Worm (Caenorhabditis elegans) whole organism, L2 larva: ENCODE results near the gene chca-1.

Experiments used
- aly-2 ChIP-seq: fragments of 150-350 bp; optimal IDR thresholded peaks from 2 replicates; lab custom pipeline; 2014; ENCODE audit warnings: missing biosample characterization, missing genetic modification characterization
- ama-1 ChIP-seq: fragments of 150-350 bp; optimal IDR thresholded peaks from 2 replicates; lab custom pipeline; 2018; ENCODE audit warnings: inconsistent platforms
- elt-1 ChIP-seq: fragments of 150-350 bp; optimal IDR thresholded peaks from 2 replicates; lab custom pipeline; 2014; ENCODE audit warnings: missing biosample characterization, missing genetic modification characterization
- fos-1 ChIP-seq: fragments of 150-350 bp; optimal IDR thresholded peaks from 2 replicates; lab custom pipeline; 2014; ENCODE audit warnings: missing biosample characterization, missing genetic modification characterization
- lin-39 ChIP-seq: fragments of 150-350 bp; optimal IDR thresholded peaks from 2 replicates; lab custom pipeline; 2014; ENCODE audit warnings: missing biosample characterization, missing genetic modification reagents, missing genetic modification characterization
- mab-5 ChIP-seq: fragments of 150-350 bp; optimal IDR thresholded peaks from 2 replicates; lab custom pipeline; 2014; ENCODE audit warnings: missing biosample characterization, missing genetic modification characterization
- mdl-1 ChIP-seq, 2 experiments: fragments of 150-350 bp in 1 of 2; sonication (generic microtip) in 1 of 2; optimal IDR thresholded peaks; 2 replicates each; lab custom pipeline; 2017; ENCODE audit warnings: missing biosample characterization in 2 of 2, missing genetic modification characterization in 2 of 2
- nhr-11 ChIP-seq: fragments of 150-350 bp; optimal IDR thresholded peaks from 2 replicates; lab custom pipeline; 2014; ENCODE audit warnings: missing biosample characterization, missing genetic modification characterization
- nhr-12 ChIP-seq: fragments of 150-350 bp; optimal IDR thresholded peaks from 2 replicates; lab custom pipeline; 2014; ENCODE audit warnings: missing biosample characterization, missing genetic modification characterization
- snpc-4 ChIP-seq: fragments of 150-350 bp; optimal IDR thresholded peaks from 2 replicates; lab custom pipeline; 2014; ENCODE audit warnings: missing biosample characterization, missing genetic modification characterization
- unc-39 ChIP-seq: fragments of 150-350 bp; optimal IDR thresholded peaks from 2 replicates; lab custom pipeline; 2014; ENCODE audit warnings: missing biosample characterization, missing genetic modification characterization
- unc-55 ChIP-seq: fragments of 150-350 bp; sonication (generic microtip); optimal IDR thresholded peaks from 3 replicates; lab custom pipeline; 2014; ENCODE audit warnings: missing biosample characterization, missing genetic modification reagents, missing genetic modification characterization
- ztf-1 ChIP-seq: fragments of 200-800 bp; sonication (Bioruptor generic); conservative IDR thresholded peaks from 2 replicates; pipeline ENCODE4 v1.3.6; 2022; ENCODE audit warnings: missing genetic modification characterization, missing compliant biosample characterization
- ztf-4 ChIP-seq: fragments of 150-350 bp; optimal IDR thresholded peaks from 2 replicates; lab custom pipeline; 2014; ENCODE audit warnings: missing biosample characterization, missing genetic modification characterization

DNA sequence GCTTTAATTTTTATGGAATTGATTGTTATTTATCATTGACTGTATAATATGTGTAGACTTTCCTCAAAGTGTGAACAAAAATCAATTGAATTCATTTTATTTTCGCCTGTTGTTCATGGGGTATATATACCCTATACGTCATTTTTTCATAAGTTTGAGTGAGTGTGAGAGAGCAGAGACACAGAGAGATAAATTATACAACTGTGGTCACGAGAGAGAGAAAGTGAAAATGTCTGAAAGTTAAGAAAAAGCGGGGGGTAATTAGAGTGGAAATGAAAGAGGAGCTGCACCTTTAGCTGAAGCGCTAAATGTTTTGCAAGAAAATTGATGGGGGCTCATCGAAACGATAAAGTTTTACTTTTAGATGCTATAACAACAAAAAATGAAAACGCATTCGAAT, 25.4 kb upstream of the chca-1 start:
- no peak for TF ChIP-seq unc-39
- TF ChIP-seq ztf-4 (tag; lab: Kevin White, UChicago): no peak
- TF ChIP-seq ama-1 (lab: Kevin White, UChicago): no peak
- no peak for TF ChIP-seq mab-5 (tag; lab: Kevin White, UChicago)
- no peak for TF ChIP-seq snpc-4
- no peak for TF ChIP-seq ztf-1 (GFP tag; lab: Robert Waterston, UW)
- TF ChIP-seq lin-39: no peak
- TF ChIP-seq elt-1 (tag; lab: Kevin White, UChicago): no peak
- no peak for TF ChIP-seq nhr-11 (tag; lab: Kevin White, UChicago)
- no peak for TF ChIP-seq unc-55 (GFP tag; lab: Kevin White, UChicago)
- TF ChIP-seq mdl-1 (tag; optimal IDR thresholded peaks at IDR 0.05; lab: Kevin White, UChicago): no peak
- peak; percentile 18 for TF ChIP-seq fos-1 (tag; lab: Kevin White, UChicago)
- TF ChIP-seq nhr-12 (tag; lab: Kevin White, UChicago): no peak
- no peak for TF ChIP-seq aly-2
